Fruit fly (Drosophila melanogaster): Measurements from ENCODE around the gene alpha-Est4.

Gene alpha-Est4

dm6 chr3R:7490884-7491283, 47.5 kb downstream of the alpha-Est4 start (continued):
- TF ChIP-seq CG1529 (GFP tag; optimal IDR thresholded peaks at IDR 0.05) (peak; percentile 11), Ssrp (tag; optimal IDR thresholded peaks at IDR 0.05) (no peak), gem (tag; optimal IDR thresholded peaks at IDR 0.05) (peak; percentile 83), HLH4C (GFP tag; IDR thresholded peaks at IDR 0.05; ENCODE audit: partially characterized antibody) (no peak), bbx (GFP tag; IDR thresholded peaks at IDR 0.05; ENCODE audit: partially characterized antibody) (no peak), peb (GFP tag; IDR thresholded peaks at IDR 0.05) (no peak), slp2 (GFP tag; optimal IDR thresholded peaks at IDR 0.05) (no peak), CG11560 (tag; IDR thresholded peaks at IDR 0.05) (no peak), jing (GFP tag; optimal IDR thresholded peaks at IDR 0.05) (peak; percentile 34), Fer2 (tag; optimal IDR thresholded peaks at IDR 0.05) (peak; percentile 17), CG1792 (GFP tag; optimal IDR thresholded peaks at IDR 0.05) (no peak), tna (GFP tag; IDR thresholded peaks at IDR 0.05; ENCODE audit: partially characterized antibody) (no peak), nmo (GFP tag; optimal IDR thresholded peaks at IDR 0.05) (peak; percentile 83), CG9437 (GFP tag; optimal IDR thresholded peaks at IDR 0.05) (peak; percentile 73), CG17385 (GFP tag; optimal IDR thresholded peaks at IDR 0.05) (peak; percentile 56), pnt (GFP tag; optimal IDR thresholded peaks at IDR 0.05) (no peak), CG8290 (GFP tag; optimal IDR thresholded peaks at IDR 0.05) (no peak), CG8290 (tag; optimal IDR thresholded peaks at IDR 0.05) (no peak), nom (GFP tag; optimal IDR thresholded peaks at IDR 0.05) (no peak), Doc3 (GFP tag; IDR thresholded peaks at IDR 0.05; ENCODE audit: partially characterized antibody) (no peak), HmgZ (tag; optimal IDR thresholded peaks at IDR 0.05) (no peak), CG15479 (GFP tag; optimal IDR thresholded peaks at IDR 0.05) (no peak), run (tag; optimal IDR thresholded peaks at IDR 0.05) (peak; percentile 35), CG8089 (GFP tag; optimal IDR thresholded peaks at IDR 0.05) (no peak), CG8924 (tag; optimal IDR thresholded peaks at IDR 0.05) (peak; percentile 20), CG10462 (GFP tag; optimal IDR thresholded peaks at IDR 0.05) (no peak), CG14050 (GFP tag; IDR thresholded peaks at IDR 0.05) (peak; percentile 31; the same call in 2 of the 3 replicates), CG12659 (GFP tag; optimal IDR thresholded peaks at IDR 0.05) (peak; percentile 68), CG2875 (GFP tag; optimal IDR thresholded peaks at IDR 0.05) (no peak), CG9876 (GFP tag; optimal IDR thresholded peaks at IDR 0.05) (no peak), kah (GFP tag; optimal IDR thresholded peaks at IDR 0.05) (peak; percentile 54), repo (GFP tag; optimal IDR thresholded peaks at IDR 0.05) (no peak), mam (GFP tag; optimal IDR thresholded peaks at IDR 0.05) (no peak), cas (GFP tag; IDR thresholded peaks at IDR 0.05) (no peak), pzg (GFP tag; optimal IDR thresholded peaks at IDR 0.05) (no peak), odd (GFP tag; optimal IDR thresholded peaks at IDR 0.05) (peak; percentile 34), CG6689 (GFP tag; IDR thresholded peaks at IDR 0.05) (peak; percentile 45; the same call in 1 of the 2 replicates), ttk (GFP tag; IDR thresholded peaks at IDR 0.05) (peak; percentile 74), org-1 (GFP tag; optimal IDR thresholded peaks at IDR 0.05) (peak; percentile 35), Dbx (GFP tag; IDR thresholded peaks at IDR 0.05) (no peak), abd-A (tag; optimal IDR thresholded peaks at IDR 0.05) (no peak), HLH54F (GFP tag; optimal IDR thresholded peaks at IDR 0.05) (no peak), h (optimal IDR thresholded peaks at IDR 0.05) (no peak), Xrp1 (GFP tag; IDR thresholded peaks at IDR 0.05) (0 out of 2 replicates have a peak, but pooled peaks have one; percentile 9), CG11093 (GFP tag; IDR thresholded peaks at IDR 0.05) (no peak), sc (optimal IDR thresholded peaks at IDR 0.05) (no peak), sc (GFP tag; optimal IDR thresholded peaks at IDR 0.05) (peak; percentile 13), Blimp-1 (GFP tag; optimal IDR thresholded peaks at IDR 0.05) (no peak), tap (tag; optimal IDR thresholded peaks at IDR 0.05) (peak; percentile 68), CG10431 (GFP tag; optimal IDR thresholded peaks at IDR 0.05) (no peak), ato (GFP tag; IDR thresholded peaks at IDR 0.05; ENCODE audit: partially characterized antibody) (no peak)

Measured in whole organism, embryonic.